Worm (Caenorhabditis elegans): ENCODE measurements around the gene C54E10.3.

DNA sequence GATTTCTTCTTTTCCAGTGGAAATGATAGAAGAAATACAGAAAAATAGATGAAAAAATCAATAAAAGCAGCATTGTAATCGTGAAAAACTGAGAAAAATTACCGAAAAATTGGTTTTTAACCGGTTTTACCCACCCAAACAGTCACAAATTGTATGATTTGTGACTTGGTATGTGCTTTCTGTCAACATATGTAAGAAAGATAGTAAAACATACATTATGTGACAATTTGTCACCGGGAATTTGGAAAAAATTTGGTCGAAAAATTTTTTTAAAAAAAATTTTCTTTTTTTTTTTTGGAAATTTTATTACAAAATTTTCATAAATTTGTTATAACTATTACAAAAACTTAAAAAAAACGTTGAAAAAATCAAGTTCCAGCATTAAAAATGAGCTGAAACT, 26.3 kb downstream of the C54E10.3 start, which contains the start of gene cyp-33D3:
- TF ChIP-seq snu-23 (GFP tag; optimal IDR thresholded peaks at IDR 0.05), result no peak
- no peak for TF ChIP-seq ceh-82 (tag; optimal IDR thresholded peaks at IDR 0.05)
- no peak for TF ChIP-seq nhr-84 (tag; optimal IDR thresholded peaks at IDR 0.05)
- TF ChIP-seq ztf-11 (tag; optimal IDR thresholded peaks at IDR 0.05), result no peak
- no peak for TF ChIP-seq unc-130 (tag; optimal IDR thresholded peaks at IDR 0.05)
- TF ChIP-seq blmp-1 (tag; optimal IDR thresholded peaks at IDR 0.05), result no peak
- no peak for TF ChIP-seq egl-27 (tag; optimal IDR thresholded peaks at IDR 0.05)
- TF ChIP-seq pqm-1 (tag; optimal IDR thresholded peaks at IDR 0.05), result no peak
- TF ChIP-seq efl-1 (optimal IDR thresholded peaks at IDR 0.05), result no peak
- TF ChIP-seq efl-1 (GFP tag; optimal IDR thresholded peaks at IDR 0.05 in 1 of 2), result no peak
- no peak for TF ChIP-seq nhr-28 (tag; optimal IDR thresholded peaks at IDR 0.05)
- TF ChIP-seq unc-62 (GFP tag; optimal IDR thresholded peaks at IDR 0.05), result no peak
- no peak for TF ChIP-seq vab-15 (tag; optimal IDR thresholded peaks at IDR 0.05)
- TF ChIP-seq lin-14 (GFP tag; optimal IDR thresholded peaks at IDR 0.05), result no peak
